Fruit fly (Drosophila melanogaster) whole organism, pupa: ENCODE data around the gene GXIVsPLA2.

Source experiments
- CG12605 ChIP-seq: fragments of 200-800 bp; sonication (Bioruptor generic); IDR thresholded peaks from 2 replicates; pipeline ENCODE4 v1.3.6; 2022; ENCODE audit warnings: missing biosample characterization, missing genetic modification characterization
- CG8301 ChIP-seq: fragments of 200-800 bp; sonication (Bioruptor generic); optimal IDR thresholded peaks from 2 replicates; lab custom pipeline; 2018; ENCODE audit warnings: missing biosample characterization, mild to moderate bottlenecking, missing genetic modification characterization
- EcR ChIP-seq: fragments of 200-800 bp; sonication (Bioruptor generic); optimal IDR thresholded peaks from 3 replicates; lab custom pipeline; 2019; ENCODE audit warnings: missing biosample characterization, missing genetic modification characterization, mild to moderate bottlenecking, moderate library complexity, missing genetic modification reagents
- Ets98B ChIP-seq: fragments of 200-800 bp; sonication (Bioruptor generic); IDR thresholded peaks from 2 replicates; pipeline ENCODE4 v1.3.6; 2022; ENCODE audit warnings: missing biosample characterization, missing genetic modification characterization
- Snoo ChIP-seq: fragments of 200-800 bp; sonication (Bioruptor generic); optimal IDR thresholded peaks from 3 replicates; lab custom pipeline; 2017; ENCODE audit warnings: missing biosample characterization, mild to moderate bottlenecking, missing genetic modification characterization, inconsistent platforms

- TF ChIP-seq Ets98B (GFP tag; lab: Robert Waterston, UW) (no peak), Snoo (tag; lab: Kevin White, UChicago) (no peak), EcR (GFP tag; lab: Kevin White, UChicago) (no peak), CG8301 (no peak), CG12605 (GFP tag; lab: Robert Waterston, UW) (no peak)
Observed at dm6 chr3L:15974166-15974565, 19.3 kb downstream of the GXIVsPLA2 start.
